Fruit fly (Drosophila melanogaster) whole organism: Measurements from ENCODE around the gene CG11458.

ENCODE experiments used
- CG8478 ChIP-seq: fragments of >200 bp; optimal IDR thresholded peaks from 2 replicates; lab custom pipeline; 2018; ENCODE audit warnings: inconsistent platforms
- Dll ChIP-seq: fragments of >200 bp; optimal IDR thresholded peaks from 2 replicates; lab custom pipeline; 2017
- EcR ChIP-seq, 2 experiments: fragments of >200 bp; optimal IDR thresholded peaks; 2 replicates each; lab custom pipeline; 2017; ENCODE audit warnings: missing biosample characterization in 2 of 2, missing genetic modification characterization in 2 of 2, missing genetic modification reagents in 2 of 2
- pan ChIP-seq: fragments of >200 bp; optimal IDR thresholded peaks from 2 replicates; lab custom pipeline; 2017
- psq ChIP-seq: fragments of >200 bp; optimal IDR thresholded peaks from 2 replicates; lab custom pipeline; 2017
- usp ChIP-seq: fragments of >200 bp; optimal IDR thresholded peaks from 2 replicates; lab custom pipeline; 2017; ENCODE audit warnings: missing biosample characterization, missing genetic modification characterization, mixed read lengths

CG11458 gene

DNA sequence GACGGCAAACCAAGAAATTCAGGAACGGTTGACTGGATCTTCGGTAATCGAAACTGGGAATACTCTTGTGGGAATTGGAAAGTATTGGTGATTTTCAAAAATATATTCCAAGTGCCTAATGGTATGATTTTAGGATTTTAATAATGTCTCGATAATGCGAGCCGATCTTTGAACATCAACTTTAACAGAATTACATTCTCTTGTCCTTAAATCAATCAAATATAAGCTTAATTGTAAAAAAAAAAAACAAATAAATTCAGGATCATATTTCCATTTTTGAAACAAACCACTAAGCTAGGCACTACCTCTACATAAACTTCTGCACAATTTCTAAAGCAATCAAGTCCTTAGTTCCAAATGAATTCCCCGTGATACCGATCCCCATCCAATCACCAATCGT is 42.8 kb downstream of the CG11458 start:
- no peak for TF ChIP-seq pan

dm6 chr3L:20949371-20950135 is 44.0 kb downstream of the CG11458 start, which contains the start of gene fng:
fng (minus strand) TSS chr3L:20949512.
- no peak for TF ChIP-seq usp (GFP tag; lab: Kevin White, UChicago)
- TF ChIP-seq Dll, result peak; percentile 83

dm6 chr3L:20950136-20950499 is 44.5 kb downstream of the CG11458 start:
- TF ChIP-seq Dll (no peak), EcR (GFP tag; optimal IDR thresholded peaks at IDR 0.05; lab: Kevin White, UChicago) (no peak), pan (no peak)

DNA sequence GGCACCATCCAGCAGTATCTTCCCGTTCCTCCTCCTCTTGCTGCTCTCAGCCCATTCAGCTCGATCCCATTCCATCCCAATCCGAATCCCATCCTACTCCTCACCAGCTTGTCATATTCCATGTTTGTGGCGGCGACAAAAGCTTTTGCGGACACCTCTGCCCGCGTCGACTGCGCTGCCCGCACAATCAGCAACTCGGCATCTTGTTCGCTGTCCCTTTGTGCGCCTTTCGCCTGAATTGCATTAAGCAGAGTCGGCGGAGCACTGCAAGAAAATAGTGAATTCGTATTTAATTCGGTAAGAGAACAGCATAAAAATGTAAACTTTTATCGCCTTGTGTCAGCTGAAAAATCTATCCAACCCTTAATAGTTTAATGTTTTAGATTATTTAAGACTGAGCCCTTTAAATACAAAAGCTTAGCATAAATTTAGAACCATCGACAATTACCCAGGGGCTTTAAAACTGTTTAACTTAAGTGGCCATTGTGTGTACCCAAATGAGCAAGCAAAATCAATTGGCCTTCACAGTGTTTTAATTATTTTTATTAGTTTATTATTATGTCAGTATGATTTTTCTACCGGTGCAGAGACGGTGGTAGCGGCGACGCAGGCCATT is 45.0 kb downstream of the CG11458 start:
- TF ChIP-seq CG8478 (lab: Kevin White, UChicago) (no peak), psq (lab: Kevin White, UChicago) (no peak), Dll (no peak), EcR (GFP tag; optimal IDR thresholded peaks at IDR 0.05; lab: Kevin White, UChicago) (no peak), usp (GFP tag; lab: Kevin White, UChicago) (no peak), pan (no peak)

dm6 chr3L:20951477-20952120 is 46.0 kb downstream of the CG11458 start:
- TF ChIP-seq EcR (GFP tag; optimal IDR thresholded peaks at IDR 0.05; lab: Kevin White, UChicago) (no peak), CG8478 (lab: Kevin White, UChicago) (no peak), Dll (peak; percentile 34), psq (lab: Kevin White, UChicago) (no peak)

dm6 chr3L:20952121-20952487 is 46.5 kb downstream of the CG11458 start:
- no peak for TF ChIP-seq pan
- TF ChIP-seq EcR (GFP tag; optimal IDR thresholded peaks at IDR 0.05; lab: Kevin White, UChicago), result no peak
- TF ChIP-seq usp (GFP tag; lab: Kevin White, UChicago), result no peak
- TF ChIP-seq CG8478 (lab: Kevin White, UChicago), result no peak
- TF ChIP-seq Dll, result no peak
- no peak for TF ChIP-seq psq (lab: Kevin White, UChicago)

dm6 chr3L:20952622-20953618 is 47.3 kb downstream of the CG11458 start:
- no peak for TF ChIP-seq EcR (GFP tag; optimal IDR thresholded peaks at IDR 0.05; lab: Kevin White, UChicago)
- TF ChIP-seq usp (GFP tag; lab: Kevin White, UChicago), result no peak
- TF ChIP-seq pan, result no peak
- TF ChIP-seq Dll, result no peak
- TF ChIP-seq psq (lab: Kevin White, UChicago), result no peak

DNA sequence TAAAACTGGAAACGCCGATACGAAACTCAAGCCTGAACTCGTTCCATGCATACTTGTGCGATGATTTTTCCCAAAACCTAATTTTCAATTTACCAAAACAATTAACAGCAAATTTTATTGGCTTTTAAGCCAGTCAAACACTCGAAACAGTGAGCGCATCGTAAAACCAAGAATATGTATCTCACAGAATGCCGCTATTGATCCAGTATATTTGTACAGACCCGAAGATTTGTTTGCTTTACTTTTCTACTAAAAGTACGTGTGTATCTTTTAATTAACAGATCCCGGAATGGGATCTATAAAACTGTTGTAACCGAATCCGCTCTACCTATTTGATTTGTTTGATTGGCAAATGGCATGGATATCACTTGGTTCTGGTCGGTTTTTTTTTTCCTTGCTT is 48.5 kb downstream of the CG11458 start:
- no peak for TF ChIP-seq Dll
- TF ChIP-seq psq (lab: Kevin White, UChicago), result no peak
- no peak for TF ChIP-seq EcR (GFP tag; optimal IDR thresholded peaks at IDR 0.05; lab: Kevin White, UChicago)
- TF ChIP-seq pan, result no peak
- TF ChIP-seq CG8478 (lab: Kevin White, UChicago), result no peak
- TF ChIP-seq usp (GFP tag; lab: Kevin White, UChicago), result no peak
